Fruit fly (Drosophila melanogaster) whole organism, prepupa: ENCODE measurements around the gene CG4004.
A peak's percentile ranks its signal among the peaks of the same experiment; 100 is the strongest.

Experiments used
- CG10669 ChIP-seq: fragments of 200-800 bp; sonication (Bioruptor generic); optimal IDR thresholded peaks from 3 replicates; lab custom pipeline; 2018; ENCODE audit warnings: missing biosample characterization, mild to moderate bottlenecking, missing genetic modification characterization, moderate library complexity
- CG11294 ChIP-seq: fragments of 200-800 bp; sonication (Bioruptor generic); IDR thresholded peaks from 2 replicates; pipeline ENCODE4 v1.3.6; 2022; ENCODE audit warnings: missing biosample characterization, missing genetic modification characterization
- CG11762 ChIP-seq: fragments of 200-800 bp; sonication (Bioruptor generic); optimal IDR thresholded peaks from 3 replicates; lab custom pipeline; 2016; ENCODE audit warnings: missing biosample characterization, missing genetic modification characterization; ENCODE audit not compliant: insufficient read depth
- CG11902 ChIP-seq: fragments of 200-800 bp; sonication (Bioruptor generic); optimal IDR thresholded peaks from 3 replicates; lab custom pipeline; 2016; ENCODE audit warnings: missing biosample characterization, missing genetic modification characterization
- CG15336 ChIP-seq: fragments of 200-800 bp; sonication (Bioruptor generic); IDR thresholded peaks from 2 replicates; pipeline ENCODE4 v1.3.6; 2022; ENCODE audit warnings: missing biosample characterization, missing genetic modification characterization
- CG16779 ChIP-seq: fragments of 200-800 bp; sonication (Bioruptor generic); optimal IDR thresholded peaks from 3 replicates; lab custom pipeline; 2017; ENCODE audit warnings: missing biosample characterization, mild to moderate bottlenecking, missing genetic modification characterization
- CG3032 ChIP-seq: fragments of 200-800 bp; optimal IDR thresholded peaks from 2 replicates; lab custom pipeline; 2019; ENCODE audit warnings: missing biosample characterization, mild to moderate bottlenecking, missing genetic modification characterization, moderate library complexity
- CG31627 ChIP-seq: fragments of 200-800 bp; sonication (Bioruptor generic); optimal IDR thresholded peaks from 3 replicates; lab custom pipeline; 2016; ENCODE audit warnings: missing biosample characterization, missing genetic modification characterization
- CG34406 ChIP-seq: fragments of 200-800 bp; sonication (Bioruptor generic); optimal IDR thresholded peaks from 3 replicates; lab custom pipeline; 2016; ENCODE audit warnings: missing biosample characterization, missing genetic modification characterization
- CG4318 ChIP-seq: fragments of 200-800 bp; sonication (Bioruptor generic); optimal IDR thresholded peaks from 3 replicates; lab custom pipeline; 2017; ENCODE audit warnings: missing biosample characterization, mild to moderate bottlenecking, missing genetic modification characterization
- CG6163 ChIP-seq: fragments of 200-800 bp; sonication (Bioruptor generic); IDR thresholded peaks from 3 replicates; pipeline ENCODE4 v1.3.6; 2022; ENCODE audit warnings: missing biosample characterization, missing genetic modification characterization
- CG6276 ChIP-seq: fragments of 200-800 bp; sonication (Bioruptor generic); optimal IDR thresholded peaks from 2 replicates; lab custom pipeline; 2017; ENCODE audit warnings: missing biosample characterization, mild to moderate bottlenecking, missing genetic modification characterization
- CG6792 ChIP-seq: fragments of 200-800 bp; sonication (Bioruptor generic); optimal IDR thresholded peaks from 3 replicates; lab custom pipeline; 2016; ENCODE audit warnings: missing biosample characterization, missing genetic modification characterization
- CG6808 ChIP-seq: fragments of 200-800 bp; sonication (Bioruptor generic); optimal IDR thresholded peaks from 3 replicates; lab custom pipeline; 2017; ENCODE audit warnings: missing biosample characterization, missing genetic modification characterization, mild to moderate bottlenecking, moderate library complexity, missing genetic modification reagents
- CG6854 ChIP-seq: fragments of 200-800 bp; sonication (Bioruptor generic); optimal IDR thresholded peaks from 2 replicates; lab custom pipeline; 2017; ENCODE audit warnings: missing biosample characterization, mild to moderate bottlenecking, missing genetic modification characterization
- CG7368 ChIP-seq: fragments of 200-800 bp; sonication (Bioruptor generic); optimal IDR thresholded peaks from 3 replicates; lab custom pipeline; 2016; ENCODE audit warnings: missing biosample characterization, missing genetic modification characterization
- CG8119 ChIP-seq: fragments of 200-800 bp; sonication (Bioruptor generic); IDR thresholded peaks from 3 replicates; pipeline ENCODE4 v1.3.6; 2022; ENCODE audit warnings: missing biosample characterization, missing genetic modification characterization
- CG8319 ChIP-seq: fragments of 200-800 bp; sonication (Bioruptor generic); optimal IDR thresholded peaks from 3 replicates; lab custom pipeline; 2016; ENCODE audit warnings: missing biosample characterization, missing genetic modification characterization
- CG9139 ChIP-seq: fragments of 200-800 bp; sonication (Bioruptor generic); optimal IDR thresholded peaks from 3 replicates; lab custom pipeline; 2017; ENCODE audit warnings: missing biosample characterization, mild to moderate bottlenecking, missing genetic modification characterization
- Eip75B ChIP-seq: fragments of 200-800 bp; sonication (Bioruptor generic); optimal IDR thresholded peaks from 3 replicates; lab custom pipeline; 2016; ENCODE audit warnings: missing biosample characterization, missing genetic modification characterization
- Eip78C ChIP-seq: fragments of 200-800 bp; sonication (Bioruptor generic); peaks from one replicate; lab custom pipeline; 2016; ENCODE audit warnings: missing biosample characterization, missing genetic modification characterization
- Eip93F ChIP-seq: fragments of 200-800 bp; sonication (Bioruptor generic); optimal IDR thresholded peaks from 2 replicates; lab custom pipeline; 2016; ENCODE audit warnings: missing biosample characterization, mild to moderate bottlenecking, missing genetic modification characterization
- Ets96B ChIP-seq: fragments of 200-800 bp; optimal IDR thresholded peaks from 2 replicates; lab custom pipeline; 2019; ENCODE audit warnings: missing biosample characterization, mild to moderate bottlenecking, missing genetic modification characterization, moderate library complexity
- Gug ChIP-seq: fragments of 200-800 bp; sonication (Bioruptor generic); IDR thresholded peaks from 2 replicates; pipeline ENCODE4 v1.3.6; 2022; ENCODE audit warnings: missing biosample characterization, missing genetic modification characterization
- Hr38 ChIP-seq: sonication (Bioruptor generic); optimal IDR thresholded peaks from 2 replicates; lab custom pipeline; 2016; ENCODE audit warnings: missing biosample characterization, missing genetic modification characterization
- Hr4 ChIP-seq: fragments of 200-800 bp; sonication (Bioruptor generic); optimal IDR thresholded peaks from 3 replicates; lab custom pipeline; 2016; ENCODE audit warnings: missing biosample characterization, missing genetic modification characterization
- Lpt ChIP-seq: fragments of 200-800 bp; sonication (Bioruptor generic); optimal IDR thresholded peaks from 3 replicates; lab custom pipeline; 2016; ENCODE audit warnings: missing biosample characterization, missing genetic modification characterization
- Met ChIP-seq: fragments of 200-800 bp; sonication (Bioruptor generic); optimal IDR thresholded peaks from 3 replicates; lab custom pipeline; 2016; ENCODE audit warnings: missing biosample characterization, missing genetic modification characterization
- OdsH ChIP-seq: fragments of 200-800 bp; sonication (Bioruptor generic); optimal IDR thresholded peaks from 3 replicates; lab custom pipeline; 2016; ENCODE audit warnings: missing biosample characterization, missing genetic modification characterization
- Smox ChIP-seq: fragments of 200-800 bp; sonication (Bioruptor generic); optimal IDR thresholded peaks from 3 replicates; lab custom pipeline; 2016; ENCODE audit warnings: missing biosample characterization, missing genetic modification characterization
- Sox102F ChIP-seq: fragments of 200-800 bp; sonication (Bioruptor generic); optimal IDR thresholded peaks from 2 replicates; lab custom pipeline; 2016; ENCODE audit warnings: missing biosample characterization, mild to moderate bottlenecking, missing genetic modification characterization
- Sox14 ChIP-seq: fragments of 200-800 bp; sonication (Bioruptor generic); optimal IDR thresholded peaks from 3 replicates; lab custom pipeline; 2016; ENCODE audit warnings: missing biosample characterization, missing genetic modification characterization
- achi ChIP-seq: fragments of 200-800 bp; sonication (Bioruptor generic); optimal IDR thresholded peaks from 3 replicates; lab custom pipeline; 2016; ENCODE audit warnings: missing biosample characterization, missing genetic modification characterization
- acj6 ChIP-seq: fragments of 200-800 bp; sonication (Bioruptor generic); optimal IDR thresholded peaks from 3 replicates; lab custom pipeline; 2016; ENCODE audit warnings: missing biosample characterization, missing genetic modification characterization
- dac ChIP-seq: fragments of 200-800 bp; sonication (Bioruptor generic); optimal IDR thresholded peaks from 2 replicates; lab custom pipeline; 2017; ENCODE audit warnings: missing biosample characterization, mild to moderate bottlenecking, missing genetic modification characterization
- dsx ChIP-seq: fragments of 200-800 bp; optimal IDR thresholded peaks from 3 replicates; lab custom pipeline; 2019; ENCODE audit warnings: missing biosample characterization, mild to moderate bottlenecking, missing genetic modification characterization, moderate library complexity; ENCODE audit not compliant: poor library complexity, severe bottlenecking
- esn ChIP-seq: fragments of 200-800 bp; sonication (Bioruptor generic); optimal IDR thresholded peaks from 2 replicates; lab custom pipeline; 2016; ENCODE audit warnings: missing biosample characterization, mild to moderate bottlenecking, missing genetic modification characterization, moderate library complexity
- fd59A ChIP-seq: fragments of 200-800 bp; sonication (Bioruptor generic); optimal IDR thresholded peaks from 2 replicates; lab custom pipeline; 2017; ENCODE audit warnings: missing biosample characterization, mild to moderate bottlenecking, missing genetic modification characterization, missing genetic modification reagents
- fkh ChIP-seq: fragments of 200-800 bp; sonication (Bioruptor generic); optimal IDR thresholded peaks from 3 replicates; lab custom pipeline; 2017; ENCODE audit warnings: missing biosample characterization, mild to moderate bottlenecking, missing genetic modification characterization, moderate library complexity
- lz ChIP-seq: fragments of 200-800 bp; sonication (Bioruptor generic); optimal IDR thresholded peaks from 3 replicates; lab custom pipeline; 2016; ENCODE audit warnings: missing biosample characterization, missing genetic modification characterization
- net ChIP-seq: fragments of 200-800 bp; sonication (Bioruptor generic); optimal IDR thresholded peaks from 3 replicates; lab custom pipeline; 2016; ENCODE audit warnings: missing biosample characterization, missing genetic modification characterization
- pdm3 ChIP-seq: fragments of 200-800 bp; sonication (Bioruptor generic); optimal IDR thresholded peaks from 3 replicates; lab custom pipeline; 2016; ENCODE audit warnings: missing biosample characterization, missing genetic modification characterization
- salr ChIP-seq, 2 experiments: fragments of 200-800 bp; sonication (Bioruptor generic); optimal IDR thresholded peaks; 3 replicates each; lab custom pipeline; 2016 to 2018; ENCODE audit warnings: missing biosample characterization in 2 of 2, missing genetic modification characterization in 2 of 2, mild to moderate bottlenecking in 1 of 2
- spab ChIP-seq: fragments of 200-800 bp; sonication (Bioruptor generic); optimal IDR thresholded peaks from 2 replicates; lab custom pipeline; 2017; ENCODE audit warnings: missing biosample characterization, mild to moderate bottlenecking, missing genetic modification characterization, missing genetic modification reagents
- ss ChIP-seq, 2 experiments: fragments of 200-800 bp; sonication (Bioruptor generic); optimal IDR thresholded peaks; 2 replicates in 1 of 2; 3 replicates in 1 of 2; lab custom pipeline; 2017 to 2018; ENCODE audit warnings: mild to moderate bottlenecking in 2 of 2, missing biosample characterization in 2 of 2, missing genetic modification characterization in 2 of 2, moderate library complexity in 1 of 2
- svp ChIP-seq: fragments of 200-800 bp; sonication (Bioruptor generic); peaks from one replicate; lab custom pipeline; 2016; ENCODE audit warnings: missing biosample characterization, missing genetic modification characterization
- vri ChIP-seq: fragments of 200-800 bp; sonication (Bioruptor generic); optimal IDR thresholded peaks from 3 replicates; lab custom pipeline; 2016; ENCODE audit warnings: missing biosample characterization, mild to moderate bottlenecking, missing genetic modification characterization

The CG4004 gene

DNA sequence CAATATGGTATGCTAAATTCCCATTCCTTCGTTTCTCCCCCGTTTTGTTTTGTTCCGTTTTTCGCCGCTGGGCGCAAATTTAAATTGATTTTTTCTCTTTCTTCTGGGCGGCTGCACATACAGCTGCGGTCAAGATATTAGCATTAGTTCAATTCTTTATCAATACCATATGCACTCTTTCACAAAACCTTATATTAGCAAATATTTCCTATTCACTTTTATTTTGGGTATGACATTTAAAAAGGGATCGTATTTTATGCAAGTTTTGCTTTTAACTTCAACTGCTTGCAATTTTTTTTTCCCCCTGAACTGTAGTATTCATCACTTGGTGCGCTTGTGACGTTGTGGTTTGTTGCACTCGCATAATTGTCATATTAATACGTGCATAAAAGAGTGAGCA lies 22.3 kb downstream of the CG4004 start (continued):
- TF ChIP-seq dac (GFP tag; lab: Kevin White, UChicago) (peak; percentile 28), vri (GFP tag; lab: Kevin White, UChicago) (no peak), CG6276 (GFP tag; lab: Kevin White, UChicago) (peak; percentile 58), Smox (peak; percentile 21), Lpt (GFP tag; lab: Kevin White, UChicago) (peak; percentile 38), Eip78C (peak; percentile 88), CG16779 (tag; lab: Kevin White, UChicago) (no peak), CG6854 (GFP tag; lab: Kevin White, UChicago) (no peak), CG9139 (GFP tag; lab: Kevin White, UChicago) (peak; percentile 11), CG6808 (GFP tag; lab: Kevin White, UChicago) (peak; percentile 1), CG11294 (GFP tag; lab: Robert Waterston, UW) (no peak), Hr38 (no peak), svp (GFP tag; lab: Kevin White, UChicago) (peak; percentile 57), CG3032 (tag; lab: Kevin White, UChicago) (peak; percentile 29), CG6163 (no peak), CG8319 (GFP tag; lab: Kevin White, UChicago) (no peak), net (GFP tag; lab: Kevin White, UChicago) (peak; percentile 5), CG6792 (GFP tag; lab: Kevin White, UChicago) (no peak), Hr4 (GFP tag; lab: Kevin White, UChicago) (peak; percentile 44), pdm3 (peak; percentile 43), Gug (GFP tag; lab: Robert Waterston, UW) (0 out of 2 replicates have a peak, but pooled peaks have one; percentile 23), achi (peak; percentile 46), Met (peak; percentile 23), esn (GFP tag; lab: Kevin White, UChicago) (peak; percentile 51), fkh (GFP tag; lab: Kevin White, UChicago) (no peak), CG31627 (GFP tag; lab: Kevin White, UChicago) (peak; percentile 33), CG7368 (no peak), lz (GFP tag; lab: Kevin White, UChicago) (no peak), salr (GFP tag; optimal IDR thresholded peaks at IDR 0.05; lab: Kevin White, UChicago) (no peak), CG4318 (GFP tag; lab: Kevin White, UChicago) (peak; percentile 1), Eip75B (GFP tag; lab: Kevin White, UChicago) (peak; percentile 43), acj6 (GFP tag; lab: Kevin White, UChicago) (peak; percentile 44), Sox14 (peak; percentile 27)
- TF ChIP-seq, all 60 proteins: peak for 30

DNA sequence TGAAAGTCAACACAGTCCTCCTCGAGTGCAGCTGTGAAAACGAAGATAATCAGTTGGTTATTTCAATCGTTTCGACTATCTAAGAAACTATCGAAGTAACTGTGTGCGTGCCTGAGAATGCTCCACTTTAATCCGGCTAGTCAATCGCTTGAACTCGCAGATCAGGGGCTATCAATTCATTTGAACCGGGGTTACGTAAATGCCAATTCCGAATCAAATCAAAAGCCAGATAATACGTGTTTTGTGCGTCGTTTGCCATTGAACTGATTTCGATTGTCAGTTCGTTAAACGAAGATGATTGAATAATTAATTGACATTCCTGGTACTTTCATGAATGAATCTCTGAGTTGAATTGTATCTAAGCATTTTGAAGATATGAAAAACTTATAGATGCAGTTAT lies 33.2 kb downstream of the CG4004 start:
- TF ChIP-seq CG3032 (tag; lab: Kevin White, UChicago) (no peak), fd59A (GFP tag; lab: Kevin White, UChicago) (no peak), CG11294 (GFP tag; lab: Robert Waterston, UW) (no peak), OdsH (GFP tag; lab: Kevin White, UChicago) (no peak), svp (GFP tag; lab: Kevin White, UChicago) (peak; percentile 89), salr (GFP tag; optimal IDR thresholded peaks at IDR 0.05; lab: Kevin White, UChicago) (no peak), spab (GFP tag; lab: Kevin White, UChicago) (no peak)
- TF ChIP-seq, all 60 proteins: peak for 1

DNA sequence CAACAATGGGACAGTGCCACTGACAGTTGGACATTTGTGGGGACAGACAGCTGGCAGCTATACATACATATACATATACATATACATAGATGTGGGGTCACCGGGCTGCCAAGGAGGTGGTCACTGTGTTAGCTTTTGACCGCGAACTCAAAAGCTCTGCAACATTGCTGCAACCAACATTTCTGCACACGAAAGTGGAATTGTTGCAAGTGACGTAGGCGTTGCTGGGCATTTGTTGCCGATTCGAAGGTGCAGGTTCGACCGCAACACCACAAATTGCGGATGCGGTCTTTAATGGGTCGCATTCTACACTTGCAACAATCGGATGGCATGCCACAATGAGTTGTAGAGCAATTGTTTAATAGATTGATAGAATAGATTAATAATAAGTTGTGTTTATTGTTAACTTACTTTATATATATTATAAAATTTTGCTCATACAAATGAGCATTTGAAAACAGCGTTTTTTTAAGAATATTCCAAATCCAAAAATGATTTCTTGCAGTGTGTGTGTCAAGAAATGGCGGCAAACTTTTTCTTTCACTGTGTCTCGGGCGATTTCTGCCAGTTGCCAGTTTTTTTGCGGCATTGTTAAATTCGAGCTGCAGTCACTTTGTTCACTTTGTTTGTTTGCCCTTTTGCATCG lies 33.9 kb downstream of the CG4004 start:
- TF ChIP-seq Ets96B (no peak), CG6808 (GFP tag; lab: Kevin White, UChicago) (peak; percentile 20), CG34406 (GFP tag; lab: Kevin White, UChicago) (peak; percentile 7), dsx (GFP tag; lab: Kevin White, UChicago) (no peak), CG8119 (GFP tag; lab: Robert Waterston, UW) (0 out of 3 replicates have a peak, but pooled peaks have one; percentile 30), CG10669 (GFP tag; lab: Kevin White, UChicago) (peak; percentile 27), CG11294 (GFP tag; lab: Robert Waterston, UW) (no peak), CG15336 (no peak), CG11762 (GFP tag; lab: Kevin White, UChicago) (peak; percentile 0), OdsH (GFP tag; lab: Kevin White, UChicago) (peak; percentile 15), Gug (GFP tag; lab: Robert Waterston, UW) (peak; percentile 36; the same call in 1 of the 2 replicates), CG4318 (GFP tag; lab: Kevin White, UChicago) (peak; percentile 7), ss (GFP tag; optimal IDR thresholded peaks at IDR 0.05; lab: Kevin White, UChicago) (no peak), vri (GFP tag; lab: Kevin White, UChicago) (no peak), Eip93F (GFP tag; lab: Kevin White, UChicago) (no peak), Sox102F (no peak), CG6854 (GFP tag; lab: Kevin White, UChicago) (no peak), CG11902 (GFP tag; lab: Kevin White, UChicago) (no peak), fd59A (GFP tag; lab: Kevin White, UChicago) (peak; percentile 3)
